Worm (Caenorhabditis elegans): Measurements from ENCODE around the gene cyp-25A6.

- TF ChIP-seq nhr-11 (tag; optimal IDR thresholded peaks at IDR 0.05) (no peak), ama-1 (optimal IDR thresholded peaks at IDR 0.05) (no peak), nhr-23 (tag; optimal IDR thresholded peaks at IDR 0.05) (no peak)
These were observed 22.7 kb downstream of the cyp-25A6 start, which contains the start of gene F30B5.11 for ce11 chrIV:4219983-4220382.

All from whole organism, L3 larva.